Fruit fly (Drosophila melanogaster): ENCODE results near the gene Gr64f.

- TF ChIP-seq CTCF (optimal IDR thresholded peaks at IDR 0.05) = no peak
- no peak for TF ChIP-seq CG8478 (optimal IDR thresholded peaks at IDR 0.05)
Measured at dm6 chr3L:4026506-4026868, 9.1 kb upstream of the Gr64f start, which contains the start of gene Gr64a.

Data from S2 (cell line).